Worm (Caenorhabditis elegans) whole organism, L3 larva: ENCODE data around the gene Y43C5A.3.

Experiments
- ceh-16 ChIP-seq: sonication (generic microtip); optimal IDR thresholded peaks from 2 replicates; lab custom pipeline; 2017; ENCODE audit warnings: missing biosample characterization, missing genetic modification characterization
- pha-4 ChIP-seq: fragments of 150-350 bp; optimal IDR thresholded peaks from 2 replicates; lab custom pipeline; 2014; ENCODE audit warnings: missing biosample characterization, missing genetic modification reagents, missing genetic modification characterization
- skn-1 ChIP-seq: fragments of 150-350 bp; optimal IDR thresholded peaks from 2 replicates; lab custom pipeline; 2014; ENCODE audit warnings: missing biosample characterization, missing genetic modification characterization
- ztf-11 ChIP-seq: fragments of 150-350 bp; optimal IDR thresholded peaks from 2 replicates; lab custom pipeline; 2014; ENCODE audit warnings: missing biosample characterization, missing genetic modification characterization

- TF ChIP-seq ceh-16 (tag; lab: Kevin White, UChicago) = no peak
- no peak for TF ChIP-seq ztf-11 (tag; lab: Kevin White, UChicago)
- no peak for TF ChIP-seq skn-1 (tag; lab: Kevin White, UChicago)
- no peak for TF ChIP-seq pha-4 (tag; lab: Kevin White, UChicago)
Observed at ce11 chrIV:10295084-10295483, 21.2 kb downstream of the Y43C5A.3 start, which contains the start of gene R09E10.13.
